Worm (Caenorhabditis elegans) whole organism, midembryonic: ENCODE data around the gene elpc-4.

Experiments
- T22C8.4 ChIP-seq: fragments of 200-800 bp; sonication (Bioruptor generic); IDR thresholded peaks from 2 replicates; pipeline ENCODE4 v1.3.6; 2022; ENCODE audit warnings: missing genetic modification characterization, missing compliant biosample characterization
- cog-1 ChIP-seq: sonication (generic microtip); optimal IDR thresholded peaks from 2 replicates; lab custom pipeline; 2016; ENCODE audit warnings: missing genetic modification characterization, missing compliant biosample characterization
- flt-1 ChIP-seq: fragments of 200-800 bp; sonication (Bioruptor generic); IDR thresholded peaks from 2 replicates; pipeline ENCODE4 v1.3.6; 2022; ENCODE audit warnings: missing genetic modification characterization, missing compliant biosample characterization
- klf-2 ChIP-seq: fragments of 200-800 bp; sonication (Bioruptor generic); conservative IDR thresholded peaks from 2 replicates; pipeline ENCODE4 v1.3.6; 2022; ENCODE audit warnings: missing genetic modification reagents, missing genetic modification characterization, missing compliant biosample characterization
- med-1 ChIP-seq: sonication (generic microtip); optimal IDR thresholded peaks from 2 replicates; lab custom pipeline; 2017; ENCODE audit warnings: missing genetic modification characterization, mild to moderate bottlenecking, missing compliant biosample characterization, antibody characterized with exemption, missing genetic modification reagents; ENCODE audit not compliant: insufficient read depth
- ref-1 ChIP-seq: fragments of 200-800 bp; sonication (Bioruptor generic); conservative IDR thresholded peaks from 2 replicates; pipeline ENCODE4 v1.3.6; 2022; ENCODE audit warnings: missing genetic modification reagents, missing genetic modification characterization, missing compliant biosample characterization
- tab-1 ChIP-seq: fragments of 200-800 bp; sonication (Bioruptor generic); IDR thresholded peaks from 2 replicates; pipeline ENCODE4 v1.3.6; 2022; ENCODE audit warnings: missing genetic modification characterization, missing compliant biosample characterization
- ztf-23 ChIP-seq: fragments of 200-800 bp; sonication (Bioruptor generic); IDR thresholded peaks from 2 replicates; pipeline ENCODE4 v1.3.6; 2022; ENCODE audit warnings: missing genetic modification reagents, missing genetic modification characterization, missing compliant biosample characterization
- ztf-29 ChIP-seq: fragments of 200-800 bp; sonication (Bioruptor generic); IDR thresholded peaks from 2 replicates; pipeline ENCODE4 v1.3.6; 2022; ENCODE audit warnings: missing genetic modification reagents, missing genetic modification characterization, missing compliant biosample characterization

elpc-4 gene

DNA sequence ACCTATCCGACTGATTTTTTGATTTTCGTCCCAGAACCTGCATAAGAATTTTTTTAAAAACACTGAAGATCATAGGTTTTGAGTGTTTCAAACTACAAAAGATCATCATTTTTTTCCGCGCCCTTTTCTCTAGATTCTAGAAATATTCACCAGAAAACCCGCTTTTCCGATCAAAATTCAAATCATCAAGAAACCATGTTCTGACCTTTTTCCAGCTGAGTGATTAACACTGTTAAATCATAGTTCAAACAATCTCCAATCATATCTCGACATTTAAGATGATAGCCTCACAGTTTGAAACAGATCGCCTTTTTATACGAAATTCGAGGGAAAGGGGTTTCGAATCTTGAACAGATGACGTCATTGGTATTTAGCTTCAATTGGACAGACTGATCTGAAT lies 26.9 kb downstream of the elpc-4 start:
- TF ChIP-seq flt-1 (GFP tag; lab: Robert Waterston, UW) (no peak), klf-2 (GFP tag; lab: Robert Waterston, UW) (no peak), ztf-29 (no peak), med-1 (GFP tag; lab: Kevin White, UChicago) (no peak), ztf-23 (GFP tag; lab: Robert Waterston, UW) (no peak), ref-1 (GFP tag; lab: Robert Waterston, UW) (no peak), tab-1 (GFP tag; lab: Robert Waterston, UW) (no peak), T22C8.4 (GFP tag; lab: Robert Waterston, UW) (no peak), cog-1 (tag; lab: Kevin White, UChicago) (no peak)

DNA sequence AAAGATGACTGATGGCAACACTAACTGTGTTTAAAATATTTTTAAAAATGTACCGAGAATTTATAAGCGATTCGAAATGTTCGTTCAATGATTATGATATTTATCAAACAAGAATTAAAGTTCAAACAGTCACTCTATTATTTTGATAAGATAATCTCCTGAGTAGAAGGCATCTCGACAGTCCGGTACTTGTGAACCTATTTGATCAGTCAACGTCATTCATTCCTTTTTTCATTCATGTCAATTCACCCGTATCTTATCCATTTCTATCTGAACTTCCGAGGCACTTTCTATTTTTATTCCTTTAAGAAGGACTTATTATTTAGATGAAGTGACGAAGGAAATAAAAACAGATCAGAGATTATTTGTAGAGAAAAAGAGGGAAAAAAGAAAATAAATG lies 27.8 kb downstream of the elpc-4 start, which contains the start of gene nhr-258:
Gene nhr-258 (plus strand): TSS at position 365 of the 400 bp plus-strand sequence.
- TF ChIP-seq T22C8.4 (GFP tag; lab: Robert Waterston, UW) (no peak), med-1 (GFP tag; lab: Kevin White, UChicago) (no peak), ztf-23 (GFP tag; lab: Robert Waterston, UW) (no peak), cog-1 (tag; lab: Kevin White, UChicago) (no peak), tab-1 (GFP tag; lab: Robert Waterston, UW) (no peak), ref-1 (GFP tag; lab: Robert Waterston, UW) (no peak), flt-1 (GFP tag; lab: Robert Waterston, UW) (no peak), ztf-29 (no peak)

DNA sequence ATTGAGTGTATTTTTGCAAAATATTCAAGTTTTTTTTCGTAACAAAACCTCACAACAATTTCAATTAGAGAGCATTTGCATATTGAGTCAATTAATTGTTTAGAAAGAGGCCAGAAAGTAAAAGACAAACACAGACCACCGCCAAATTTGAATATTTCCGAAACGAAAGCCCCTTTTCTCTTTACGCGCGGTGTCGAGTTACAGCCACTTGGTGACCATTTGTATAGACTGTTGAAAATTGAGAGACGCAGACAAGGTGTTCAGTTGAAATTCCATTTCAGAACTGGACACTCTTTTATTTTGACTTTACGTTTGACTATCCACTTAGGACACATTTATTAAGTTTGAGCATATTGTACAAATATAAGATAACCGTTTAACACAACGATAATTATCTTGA lies 31.3 kb downstream of the elpc-4 start:
- TF ChIP-seq ztf-23 (GFP tag; lab: Robert Waterston, UW) (no peak), med-1 (GFP tag; lab: Kevin White, UChicago) (no peak), klf-2 (GFP tag; lab: Robert Waterston, UW) (no peak), ztf-29 (no peak), T22C8.4 (GFP tag; lab: Robert Waterston, UW) (no peak), cog-1 (tag; lab: Kevin White, UChicago) (no peak), tab-1 (GFP tag; lab: Robert Waterston, UW) (no peak), flt-1 (GFP tag; lab: Robert Waterston, UW) (no peak), ref-1 (GFP tag; lab: Robert Waterston, UW) (no peak)

DNA sequence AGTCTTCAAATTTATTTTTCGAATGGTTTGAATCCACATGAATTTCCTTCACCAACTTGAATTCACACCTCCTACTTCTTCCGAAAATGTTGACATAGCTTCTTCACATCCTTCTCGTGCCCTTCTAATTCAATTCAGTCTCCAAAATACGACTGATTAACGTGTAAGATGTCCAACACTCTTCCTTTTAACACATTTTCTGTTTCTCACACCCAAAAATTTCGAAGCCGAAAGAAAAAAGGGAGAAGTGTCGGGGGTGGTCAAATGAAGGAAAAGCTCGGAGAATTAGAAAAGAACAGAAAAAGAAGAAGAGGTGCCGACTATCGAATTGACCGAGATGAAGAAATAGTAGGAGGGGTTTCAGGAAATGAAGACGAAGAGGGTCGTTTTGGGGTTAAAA lies 35.9 kb downstream of the elpc-4 start:
- no peak for TF ChIP-seq ref-1 (GFP tag; lab: Robert Waterston, UW)
- no peak for TF ChIP-seq ztf-23 (GFP tag; lab: Robert Waterston, UW)
- TF ChIP-seq med-1 (GFP tag; lab: Kevin White, UChicago), result no peak
- no peak for TF ChIP-seq flt-1 (GFP tag; lab: Robert Waterston, UW)
- no peak for TF ChIP-seq cog-1 (tag; lab: Kevin White, UChicago)
- no peak for TF ChIP-seq T22C8.4 (GFP tag; lab: Robert Waterston, UW)
- no peak for TF ChIP-seq ztf-29
- no peak for TF ChIP-seq tab-1 (GFP tag; lab: Robert Waterston, UW)
- no peak for TF ChIP-seq klf-2 (GFP tag; lab: Robert Waterston, UW)

DNA sequence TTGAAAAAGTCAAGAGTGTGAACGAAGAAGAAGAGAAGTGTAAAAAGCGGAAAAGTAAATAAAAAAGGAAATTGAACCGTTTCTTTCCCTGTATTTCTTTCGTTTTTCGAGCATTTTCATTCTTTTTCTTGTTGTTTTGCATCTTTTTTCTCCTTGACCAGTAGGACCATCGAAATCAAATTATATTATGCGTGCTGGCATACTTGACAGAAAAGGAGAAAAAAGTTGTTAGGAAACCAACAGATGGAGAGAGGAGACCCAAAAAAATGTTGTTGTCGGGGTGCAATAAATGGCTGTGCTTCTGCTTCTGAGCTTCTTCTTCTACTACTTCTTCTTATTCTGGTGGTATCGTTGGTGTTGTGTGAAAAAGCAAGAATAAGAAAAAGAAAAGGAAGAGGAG lies 37.2 kb downstream of the elpc-4 start:
- no peak for TF ChIP-seq T22C8.4 (GFP tag; lab: Robert Waterston, UW)
- TF ChIP-seq ztf-29, result no peak
- no peak for TF ChIP-seq ztf-23 (GFP tag; lab: Robert Waterston, UW)
- no peak for TF ChIP-seq klf-2 (GFP tag; lab: Robert Waterston, UW)
- no peak for TF ChIP-seq flt-1 (GFP tag; lab: Robert Waterston, UW)
- no peak for TF ChIP-seq tab-1 (GFP tag; lab: Robert Waterston, UW)
- TF ChIP-seq med-1 (GFP tag; lab: Kevin White, UChicago), result no peak
- no peak for TF ChIP-seq cog-1 (tag; lab: Kevin White, UChicago)
- TF ChIP-seq ref-1 (GFP tag; lab: Robert Waterston, UW), result no peak

DNA sequence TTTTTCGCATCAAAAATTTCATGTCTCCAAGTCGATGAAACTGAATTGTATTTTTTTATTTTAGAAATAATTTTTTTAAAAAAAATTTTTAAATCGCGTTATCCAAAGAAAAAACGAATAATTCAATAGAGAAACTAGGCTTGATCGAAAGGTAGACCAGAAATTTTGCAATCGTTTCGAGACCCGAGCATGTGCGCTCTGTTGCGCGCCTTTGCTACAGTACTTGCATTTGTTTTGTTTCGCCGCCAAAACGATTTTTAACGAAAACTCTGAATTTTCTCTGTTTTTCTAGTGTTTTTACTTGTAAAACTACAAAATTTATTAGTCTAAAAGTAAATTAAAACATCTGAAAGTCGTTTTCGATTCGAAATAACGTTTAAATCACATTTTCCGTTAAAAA lies 44.5 kb downstream of the elpc-4 start:
- TF ChIP-seq tab-1 (GFP tag; lab: Robert Waterston, UW) (no peak), cog-1 (tag; lab: Kevin White, UChicago) (no peak), med-1 (GFP tag; lab: Kevin White, UChicago) (no peak), ztf-29 (no peak), T22C8.4 (GFP tag; lab: Robert Waterston, UW) (no peak), ztf-23 (GFP tag; lab: Robert Waterston, UW) (no peak), ref-1 (GFP tag; lab: Robert Waterston, UW) (no peak), klf-2 (GFP tag; lab: Robert Waterston, UW) (no peak), flt-1 (GFP tag; lab: Robert Waterston, UW) (no peak)

DNA sequence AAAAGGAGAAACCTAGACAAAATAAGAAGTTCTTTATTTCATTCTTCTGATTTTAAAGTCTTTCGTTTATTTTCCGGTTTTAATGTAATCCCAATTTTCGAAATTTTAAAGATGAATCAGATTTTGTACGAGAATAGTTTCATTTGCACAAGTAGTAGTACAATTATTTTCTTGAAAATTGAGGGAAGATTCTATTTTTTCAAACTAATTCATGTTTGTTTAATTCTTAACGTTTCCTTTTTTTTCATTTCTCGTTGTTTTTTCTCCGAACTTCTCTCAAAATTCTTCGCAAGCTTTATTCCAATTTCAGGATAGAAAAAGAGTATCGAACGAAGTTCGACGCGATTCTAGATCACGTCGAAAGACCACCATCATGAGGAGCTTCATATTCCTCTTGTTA lies 45.6 kb downstream of the elpc-4 start, which contains the start of gene sax-7:
Gene sax-7 (plus strand): TSS at position 301 of the 400 bp plus-strand sequence.
- TF ChIP-seq ztf-23 (GFP tag; lab: Robert Waterston, UW) (no peak), T22C8.4 (GFP tag; lab: Robert Waterston, UW) (no peak), tab-1 (GFP tag; lab: Robert Waterston, UW) (no peak), ztf-29 (no peak)

DNA sequence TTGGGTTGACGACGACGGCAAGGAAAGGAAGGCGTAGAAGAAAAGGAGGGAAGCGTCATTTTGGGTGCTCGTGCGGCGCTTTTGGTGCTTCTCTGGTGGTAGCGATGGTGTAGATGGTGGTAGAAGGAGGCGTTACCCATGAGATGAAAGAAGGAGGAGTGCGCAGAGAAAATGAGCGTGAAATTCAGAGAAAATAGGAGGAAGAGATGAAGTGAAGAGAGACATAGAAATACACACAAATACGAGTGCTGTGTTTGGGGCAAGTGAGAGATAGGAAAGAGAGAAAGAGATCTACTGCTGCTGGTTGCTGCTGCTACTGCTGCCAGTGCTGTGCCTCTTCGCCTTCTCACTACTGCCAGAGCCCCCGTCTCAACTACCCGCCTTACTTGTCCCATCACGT lies 49.8 kb downstream of the elpc-4 start:
- TF ChIP-seq ztf-29, result no peak
- no peak for TF ChIP-seq cog-1 (tag; lab: Kevin White, UChicago)
- no peak for TF ChIP-seq med-1 (GFP tag; lab: Kevin White, UChicago)
- TF ChIP-seq T22C8.4 (GFP tag; lab: Robert Waterston, UW), result no peak
- no peak for TF ChIP-seq ref-1 (GFP tag; lab: Robert Waterston, UW)
- peak; percentile 26; the same call in 1 of the 2 replicates for TF ChIP-seq tab-1 (GFP tag; lab: Robert Waterston, UW)
- 0 out of 2 replicates have a peak, but pooled peaks have one; percentile 20 for TF ChIP-seq flt-1 (GFP tag; lab: Robert Waterston, UW)
- no peak for TF ChIP-seq ztf-23 (GFP tag; lab: Robert Waterston, UW)

DNA sequence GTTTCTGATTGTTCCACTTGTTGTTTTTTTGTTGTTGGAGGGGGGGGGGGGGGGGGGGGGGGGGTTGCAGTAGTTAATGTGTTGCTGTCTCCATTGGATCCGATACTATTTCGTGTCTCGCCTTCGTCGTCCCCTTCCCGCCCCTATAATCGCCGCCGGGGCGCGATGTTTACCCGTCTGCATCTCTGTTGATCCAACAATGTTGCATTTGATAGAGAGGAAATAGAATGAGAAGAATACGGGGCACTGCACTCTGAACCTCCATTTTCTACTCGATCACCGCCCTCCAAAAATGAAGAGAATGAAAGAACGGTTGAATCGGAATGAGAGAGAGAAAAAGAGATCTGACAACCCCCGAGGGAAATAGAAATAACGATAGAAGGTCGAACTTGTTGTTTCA lies 51.0 kb downstream of the elpc-4 start:
- no peak for TF ChIP-seq ref-1 (GFP tag; lab: Robert Waterston, UW)
- TF ChIP-seq tab-1 (GFP tag; lab: Robert Waterston, UW), result no peak
- no peak for TF ChIP-seq med-1 (GFP tag; lab: Kevin White, UChicago)
- TF ChIP-seq klf-2 (GFP tag; lab: Robert Waterston, UW), result no peak
- TF ChIP-seq T22C8.4 (GFP tag; lab: Robert Waterston, UW), result no peak
- no peak for TF ChIP-seq cog-1 (tag; lab: Kevin White, UChicago)
- TF ChIP-seq ztf-23 (GFP tag; lab: Robert Waterston, UW), result no peak
- no peak for TF ChIP-seq ztf-29
- no peak for TF ChIP-seq flt-1 (GFP tag; lab: Robert Waterston, UW)
